Worm (Caenorhabditis elegans): ENCODE measurements around the gene eif-3.G.

DNA sequence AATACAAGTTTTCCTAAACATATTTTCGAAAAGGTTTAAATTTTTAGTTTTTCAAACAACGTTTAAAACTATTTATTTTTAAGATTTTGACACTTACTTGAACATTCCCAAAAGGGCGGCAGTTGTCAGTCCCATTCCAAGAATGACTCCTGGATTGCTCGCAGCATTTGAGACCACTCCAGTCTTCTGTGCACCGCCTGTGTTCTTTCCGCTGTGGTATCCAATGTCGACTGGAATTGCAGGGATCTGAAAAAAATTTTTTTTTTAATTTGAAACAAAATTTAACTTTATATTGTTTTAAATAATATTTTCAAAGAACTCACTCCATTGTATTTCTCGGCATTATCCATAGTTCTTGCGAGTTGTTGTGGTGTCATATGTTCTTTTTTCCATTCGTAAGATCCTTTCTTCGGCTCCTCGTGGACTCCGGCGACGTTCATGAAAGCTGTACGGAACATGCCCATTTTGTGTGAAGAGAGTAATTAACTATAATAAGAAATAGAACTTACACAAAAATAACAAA is 39.2 kb downstream of the eif-3.G start, which contains the start of gene M05D6.5:
- TF ChIP-seq mep-1 (tag; optimal IDR thresholded peaks at IDR 0.05) (no peak), elt-3 (tag; optimal IDR thresholded peaks at IDR 0.05) (no peak)

Data from whole organism, mixed stage, embryonic.